Worm (Caenorhabditis elegans) whole organism, late embryonic: ENCODE results near the gene snu-66.

Experiments
- C38D4.7 ChIP-seq: fragments of 200-800 bp; sonication (Bioruptor generic); optimal IDR thresholded peaks from 2 replicates; lab custom pipeline; 2018; ENCODE audit warnings: mild to moderate bottlenecking, missing genetic modification characterization, moderate library complexity, missing compliant biosample characterization
- F13H6.1 ChIP-seq: sonication (generic microtip); optimal IDR thresholded peaks from 2 replicates; lab custom pipeline; 2016; ENCODE audit warnings: missing genetic modification characterization, missing compliant biosample characterization
- K09A11.1 ChIP-seq: sonication (generic microtip); optimal IDR thresholded peaks from 2 replicates; lab custom pipeline; 2017; ENCODE audit warnings: antibody characterized with exemption, mild to moderate bottlenecking, missing genetic modification characterization, missing compliant biosample characterization; ENCODE audit not compliant: insufficient read depth
- ahr-1 ChIP-seq: sonication (generic microtip); optimal IDR thresholded peaks from 2 replicates; lab custom pipeline; 2016; ENCODE audit warnings: missing genetic modification characterization, missing compliant biosample characterization
- ceh-14 ChIP-seq: sonication (generic microtip); optimal IDR thresholded peaks from 2 replicates; lab custom pipeline; 2016; ENCODE audit warnings: missing genotype, missing genetic modification characterization, missing compliant biosample characterization
- ceh-18 ChIP-seq: sonication (generic microtip); optimal IDR thresholded peaks from 2 replicates; lab custom pipeline; 2016; ENCODE audit warnings: missing genetic modification characterization, missing compliant biosample characterization
- ceh-2 ChIP-seq: sonication (generic microtip); optimal IDR thresholded peaks from 2 replicates; lab custom pipeline; 2016; ENCODE audit warnings: missing genotype, missing genetic modification characterization, missing compliant biosample characterization
- ceh-22 ChIP-seq: sonication (generic microtip); optimal IDR thresholded peaks from 2 replicates; lab custom pipeline; 2017; ENCODE audit warnings: missing biosample characterization, missing genetic modification characterization
- ceh-24 ChIP-seq: sonication (generic microtip); optimal IDR thresholded peaks from 2 replicates; lab custom pipeline; 2016; ENCODE audit warnings: mild to moderate bottlenecking, missing genetic modification characterization, missing compliant biosample characterization
- ceh-30 ChIP-seq: fragments of 150-350 bp; optimal IDR thresholded peaks from 2 replicates; lab custom pipeline; 2014; ENCODE audit warnings: missing biosample characterization, missing genetic modification characterization
- ceh-31 ChIP-seq: sonication (generic microtip); optimal IDR thresholded peaks from 2 replicates; lab custom pipeline; 2016; ENCODE audit warnings: missing genetic modification characterization, missing compliant biosample characterization
- ceh-48 ChIP-seq: sonication (generic microtip); optimal IDR thresholded peaks from 2 replicates; lab custom pipeline; 2016; ENCODE audit warnings: missing genetic modification characterization, inconsistent platforms, missing compliant biosample characterization
- ceh-6 ChIP-seq: fragments of 200-800 bp; sonication (Bioruptor generic); optimal IDR thresholded peaks from 2 replicates; lab custom pipeline; 2018; ENCODE audit warnings: mild to moderate bottlenecking, missing genetic modification characterization, missing compliant biosample characterization
- ceh-9 ChIP-seq: sonication (generic microtip); optimal IDR thresholded peaks from 2 replicates; lab custom pipeline; 2016; ENCODE audit warnings: mild to moderate bottlenecking, missing genetic modification characterization, inconsistent platforms, missing compliant biosample characterization
- dmd-4 ChIP-seq: sonication (generic microtip); optimal IDR thresholded peaks from 2 replicates; lab custom pipeline; 2016; ENCODE audit warnings: borderline replicate concordance, missing genetic modification characterization, missing compliant biosample characterization
- dve-1 ChIP-seq: sonication (generic microtip); optimal IDR thresholded peaks from 2 replicates; lab custom pipeline; 2017; ENCODE audit warnings: antibody characterized with exemption, mild to moderate bottlenecking, missing genetic modification characterization, missing compliant biosample characterization
- elt-4 ChIP-seq: sonication (generic microtip); optimal IDR thresholded peaks from 2 replicates; lab custom pipeline; 2016; ENCODE audit warnings: missing genetic modification characterization, missing compliant biosample characterization
- eyg-1 ChIP-seq: sonication (generic microtip); optimal IDR thresholded peaks from 2 replicates; lab custom pipeline; 2016; ENCODE audit warnings: missing genotype, missing genetic modification characterization, missing compliant biosample characterization
- fkh-10 ChIP-seq: fragments of 150-350 bp; optimal IDR thresholded peaks from 2 replicates; lab custom pipeline; 2014; ENCODE audit warnings: missing biosample characterization, missing genetic modification reagents, missing genetic modification characterization
- fkh-6 ChIP-seq: sonication (generic microtip); optimal IDR thresholded peaks from 2 replicates; lab custom pipeline; 2016; ENCODE audit warnings: missing genetic modification characterization, missing compliant biosample characterization
- gmeb-2 ChIP-seq: sonication (generic microtip); optimal IDR thresholded peaks from 2 replicates; lab custom pipeline; 2016; ENCODE audit warnings: missing genetic modification characterization, inconsistent platforms, missing compliant biosample characterization
- hlh-15 ChIP-seq: sonication (generic microtip); optimal IDR thresholded peaks from 2 replicates; lab custom pipeline; 2016; ENCODE audit warnings: missing genetic modification characterization, missing compliant biosample characterization
- hlh-6 ChIP-seq: sonication (generic microtip); optimal IDR thresholded peaks from 2 replicates; lab custom pipeline; 2016; ENCODE audit warnings: missing genotype, missing genetic modification characterization, missing compliant biosample characterization
- lin-11 ChIP-seq: fragments of 200-800 bp; sonication (Bioruptor generic); optimal IDR thresholded peaks from 2 replicates; lab custom pipeline; 2018; ENCODE audit warnings: mild to moderate bottlenecking, missing genetic modification characterization, missing compliant biosample characterization
- madf-2 ChIP-seq: sonication (generic microtip); optimal IDR thresholded peaks from 2 replicates; lab custom pipeline; 2017; ENCODE audit warnings: missing genetic modification characterization, missing compliant biosample characterization
- nhr-232 ChIP-seq: sonication (generic microtip); optimal IDR thresholded peaks from 2 replicates; lab custom pipeline; 2016; ENCODE audit warnings: missing genetic modification characterization, missing compliant biosample characterization
- npax-4 ChIP-seq: sonication (generic microtip); optimal IDR thresholded peaks from 2 replicates; lab custom pipeline; 2016; ENCODE audit warnings: missing genetic modification characterization, missing compliant biosample characterization
- pag-3 ChIP-seq: sonication (generic microtip); optimal IDR thresholded peaks from 2 replicates; lab custom pipeline; 2016; ENCODE audit warnings: missing compliant biosample characterization, missing genetic modification characterization, borderline replicate concordance
- pat-9 ChIP-seq: fragments of 200-800 bp; sonication (Bioruptor generic); optimal IDR thresholded peaks from 2 replicates; lab custom pipeline; 2018; ENCODE audit warnings: mild to moderate bottlenecking, missing genetic modification characterization, moderate library complexity, missing compliant biosample characterization
- pax-1 ChIP-seq: fragments of 150-350 bp; optimal IDR thresholded peaks from 2 replicates; lab custom pipeline; 2014; ENCODE audit warnings: missing biosample characterization, missing genetic modification characterization
- pha-4 ChIP-seq: fragments of 150-350 bp; optimal IDR thresholded peaks from 2 replicates; lab custom pipeline; 2018; ENCODE audit warnings: missing biosample characterization, missing genetic modification reagents, missing genetic modification characterization
- ref-2 ChIP-seq: sonication (generic microtip); optimal IDR thresholded peaks from 2 replicates; lab custom pipeline; 2016; ENCODE audit warnings: missing genetic modification characterization, missing compliant biosample characterization
- rnt-1 ChIP-seq: sonication (generic microtip); optimal IDR thresholded peaks from 2 replicates; lab custom pipeline; 2016; ENCODE audit warnings: missing genetic modification characterization, missing compliant biosample characterization
- sdc-2 ChIP-seq: sonication (generic microtip); optimal IDR thresholded peaks from 2 replicates; lab custom pipeline; 2016; ENCODE audit warnings: missing genotype, missing genetic modification characterization, missing compliant biosample characterization
- sox-2 ChIP-seq: fragments of 200-800 bp; sonication (Bioruptor generic); IDR thresholded peaks from 2 replicates; pipeline ENCODE4 v1.3.6; 2022; ENCODE audit warnings: missing genetic modification reagents, missing genetic modification characterization, missing compliant biosample characterization
- tbx-7 ChIP-seq: sonication (generic microtip); optimal IDR thresholded peaks from 2 replicates; lab custom pipeline; 2016; ENCODE audit warnings: missing genotype, missing genetic modification characterization, missing compliant biosample characterization
- ttx-3 ChIP-seq: sonication (generic microtip); optimal IDR thresholded peaks from 2 replicates; lab custom pipeline; 2016; ENCODE audit warnings: missing genetic modification reagents, missing genetic modification characterization, missing compliant biosample characterization
- ztf-16 ChIP-seq: sonication (generic microtip); optimal IDR thresholded peaks from 2 replicates; lab custom pipeline; 2017; ENCODE audit warnings: missing genetic modification characterization, missing compliant biosample characterization

Gene snu-66

ce11 chrV:7539015-7539414, 36.5 kb downstream of the snu-66 start, which contains the start of gene srh-268:
Gene srh-268 (plus strand): TSS chrV:7539315.
- no peak for TF ChIP-seq ceh-9 (tag; lab: Kevin White, UChicago)
- no peak for TF ChIP-seq ceh-2 (tag; lab: Kevin White, UChicago)
- no peak for TF ChIP-seq ceh-18 (tag; lab: Kevin White, UChicago)
- TF ChIP-seq rnt-1: no peak
- no peak for TF ChIP-seq fkh-6
- no peak for TF ChIP-seq sox-2

ce11 chrV:7538018-7538417, 37.5 kb downstream of the snu-66 start, which contains the start of gene C54F6.12:
Gene C54F6.12 (minus strand): TSS chrV:7538118.
- TF ChIP-seq ref-2 (tag; lab: Kevin White, UChicago) (no peak), sdc-2 (tag; lab: Kevin White, UChicago) (no peak), K09A11.1 (tag; lab: Kevin White, UChicago) (no peak), ceh-6 (GFP tag; lab: Kevin White, UChicago) (no peak), gmeb-2 (no peak), ahr-1 (tag; lab: Kevin White, UChicago) (no peak), lin-11 (tag; lab: Kevin White, UChicago) (no peak), ceh-14 (tag; lab: Kevin White, UChicago) (no peak), tbx-7 (no peak), fkh-10 (GFP tag; lab: Kevin White, UChicago) (no peak), ceh-31 (tag; lab: Kevin White, UChicago) (no peak), eyg-1 (tag; lab: Kevin White, UChicago) (no peak), F13H6.1 (tag; lab: Kevin White, UChicago) (no peak)

ce11 chrV:7532947-7533346, 42.5 kb downstream of the snu-66 start, which contains the start of gene C54F6.3:
Gene C54F6.3 (plus strand): TSS chrV:7533247.
- TF ChIP-seq F13H6.1 (tag; lab: Kevin White, UChicago): no peak
- TF ChIP-seq ceh-30 (tag; lab: Kevin White, UChicago): no peak
- no peak for TF ChIP-seq ztf-16 (tag; lab: Kevin White, UChicago)
- TF ChIP-seq pax-1: no peak
- TF ChIP-seq hlh-6 (tag; lab: Kevin White, UChicago): no peak
- TF ChIP-seq npax-4 (tag; lab: Kevin White, UChicago): no peak
- TF ChIP-seq sox-2: no peak
- TF ChIP-seq ceh-48 (tag; lab: Kevin White, UChicago): no peak
- no peak for TF ChIP-seq ceh-22
- TF ChIP-seq ttx-3 (tag; lab: Kevin White, UChicago): no peak
- TF ChIP-seq pag-3: no peak
- no peak for TF ChIP-seq ceh-9 (tag; lab: Kevin White, UChicago)
- no peak for TF ChIP-seq fkh-10 (GFP tag; lab: Kevin White, UChicago)
- no peak for TF ChIP-seq sdc-2 (tag; lab: Kevin White, UChicago)
- no peak for TF ChIP-seq K09A11.1 (tag; lab: Kevin White, UChicago)
- no peak for TF ChIP-seq ceh-24
- no peak for TF ChIP-seq dmd-4 (tag; lab: Kevin White, UChicago)

ce11 chrV:7529840-7530239, 45.6 kb downstream of the snu-66 start, which contains the start of gene swt-2:
Gene swt-2 (plus strand): TSS chrV:7530140.
- TF ChIP-seq lin-11 (tag; lab: Kevin White, UChicago) (no peak), elt-4 (no peak), ceh-9 (tag; lab: Kevin White, UChicago) (no peak), pat-9 (no peak), C38D4.7 (GFP tag; lab: Kevin White, UChicago) (no peak), hlh-15 (tag; lab: Kevin White, UChicago) (no peak), sox-2 (no peak), pha-4 (tag; lab: Kevin White, UChicago) (no peak), pag-3 (no peak), ceh-30 (tag; lab: Kevin White, UChicago) (no peak), nhr-232 (no peak), ceh-31 (tag; lab: Kevin White, UChicago) (no peak), dve-1 (tag; lab: Kevin White, UChicago) (no peak), madf-2 (no peak)
